Worm (Caenorhabditis elegans): ENCODE measurements around the gene mam-4.

DNA sequence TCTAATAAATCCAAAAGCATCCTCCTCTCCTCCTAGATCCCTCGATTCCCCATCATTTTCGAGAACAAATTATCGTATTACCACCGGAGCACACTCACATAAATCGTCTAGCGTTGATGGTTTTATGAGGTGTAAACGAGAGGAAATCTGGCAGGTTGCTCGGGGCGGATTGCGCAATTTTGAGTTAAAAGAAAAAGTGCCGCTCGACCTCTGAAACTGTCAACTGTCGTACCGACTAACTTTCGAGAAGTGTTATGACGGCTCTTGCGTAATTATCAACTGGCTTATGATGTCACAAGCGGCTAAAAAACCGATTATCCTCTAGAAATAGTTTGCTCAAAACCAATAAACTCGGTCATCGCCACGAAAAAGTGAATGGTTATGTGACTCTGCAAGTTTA, 41.5 kb upstream of the mam-4 start:
- no peak for TF ChIP-seq nhr-48 (tag; optimal IDR thresholded peaks at IDR 0.05)
- TF ChIP-seq ama-1 (optimal IDR thresholded peaks at IDR 0.05) = no peak
- TF ChIP-seq R02D3.7 (tag; optimal IDR thresholded peaks at IDR 0.05) = no peak
- no peak for TF ChIP-seq snpc-4 (tag; optimal IDR thresholded peaks at IDR 0.05)
- TF ChIP-seq unc-39 (tag; optimal IDR thresholded peaks at IDR 0.05) = no peak
- TF ChIP-seq hlh-30 (tag; optimal IDR thresholded peaks at IDR 0.05; ENCODE audit: insufficient read depth) = no peak
- no peak for TF ChIP-seq hlh-11 (tag; optimal IDR thresholded peaks at IDR 0.05)
